Fruit fly (Drosophila melanogaster) whole organism, larva: ENCODE data around the gene CG31055.
A peak's percentile ranks its signal among the peaks of the same experiment; 100 is the strongest.

Experiments
- noc ChIP-seq: fragments of 200-800 bp; sonication (Bioruptor generic); optimal IDR thresholded peaks from 3 replicates; lab custom pipeline; 2019; ENCODE audit warnings: missing biosample characterization, mild to moderate bottlenecking, missing genetic modification characterization, moderate library complexity

The CG31055 gene

dm6 chr3R:27679019-27679418, 8.9 kb downstream of the CG31055 start, which contains the start of gene CG12883:
Gene CG12883, plus strand, starts transcription at chr3R:27679291.
- no peak for TF ChIP-seq noc

DNA sequence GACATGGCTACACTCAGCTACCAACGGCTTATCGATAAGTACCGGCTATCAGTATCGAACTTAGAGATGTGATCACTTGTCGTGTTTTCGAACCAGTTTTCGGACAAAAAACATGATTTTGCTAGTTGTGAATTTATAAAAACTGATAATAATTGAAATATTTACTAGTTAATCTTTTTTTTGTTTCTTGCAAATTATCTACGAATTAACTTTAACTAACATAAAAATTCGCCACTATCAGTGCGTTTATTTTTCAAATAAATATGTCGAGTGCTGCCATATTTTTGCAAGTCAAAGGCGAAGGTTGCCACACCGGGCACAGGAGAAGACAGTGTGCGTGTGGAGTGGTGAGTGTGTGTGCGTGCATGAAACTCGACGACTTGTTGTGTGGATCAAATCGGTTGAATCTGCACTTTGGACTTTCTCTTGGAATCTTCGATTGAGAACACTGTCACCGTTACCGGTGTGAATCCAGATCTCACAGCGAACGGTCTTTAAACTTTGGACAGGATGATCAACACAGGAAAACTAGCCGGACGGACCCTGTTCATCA, 10.7 kb downstream of the CG31055 start, which contains the start of gene Hsdl2:
TSS of gene Hsdl2 (plus strand) at position 349 of the 553 bp plus-strand sequence.
- no peak for TF ChIP-seq noc

DNA sequence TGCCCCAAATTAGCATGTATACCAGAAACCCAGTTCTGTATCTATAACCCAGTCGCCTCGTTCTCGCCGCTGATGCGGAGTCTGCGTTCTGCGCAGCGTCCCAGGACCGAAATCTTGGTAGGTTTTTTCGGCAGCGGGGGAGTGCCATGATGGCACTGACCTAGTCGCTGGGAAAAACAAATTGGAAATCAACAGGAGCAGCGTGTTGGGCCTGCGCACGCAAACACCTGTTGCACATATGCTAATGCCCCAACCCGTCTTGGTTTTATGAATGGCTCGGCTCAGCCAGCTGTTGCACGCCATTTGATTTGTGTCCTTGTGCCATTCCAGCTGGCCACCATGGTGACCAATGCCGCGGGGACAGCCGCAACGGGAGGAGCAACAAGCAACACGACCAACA, 25.1 kb downstream of the CG31055 start:
- no peak for TF ChIP-seq noc

dm6 chr3R:27661971-27662489, 25.9 kb downstream of the CG31055 start, which contains the start of gene unc80:
Gene unc80, plus strand, starts transcription at chr3R:27662439.
- no peak for TF ChIP-seq noc

dm6 chr3R:27661389-27661788, 26.5 kb downstream of the CG31055 start:
- no peak for TF ChIP-seq noc

- no peak for TF ChIP-seq noc
Measured at dm6 chr3R:27660127-27660579, 27.8 kb downstream of the CG31055 start, which contains the start of gene Mlc1. Gene Mlc1, minus strand, starts transcription at chr3R:27660177.

DNA sequence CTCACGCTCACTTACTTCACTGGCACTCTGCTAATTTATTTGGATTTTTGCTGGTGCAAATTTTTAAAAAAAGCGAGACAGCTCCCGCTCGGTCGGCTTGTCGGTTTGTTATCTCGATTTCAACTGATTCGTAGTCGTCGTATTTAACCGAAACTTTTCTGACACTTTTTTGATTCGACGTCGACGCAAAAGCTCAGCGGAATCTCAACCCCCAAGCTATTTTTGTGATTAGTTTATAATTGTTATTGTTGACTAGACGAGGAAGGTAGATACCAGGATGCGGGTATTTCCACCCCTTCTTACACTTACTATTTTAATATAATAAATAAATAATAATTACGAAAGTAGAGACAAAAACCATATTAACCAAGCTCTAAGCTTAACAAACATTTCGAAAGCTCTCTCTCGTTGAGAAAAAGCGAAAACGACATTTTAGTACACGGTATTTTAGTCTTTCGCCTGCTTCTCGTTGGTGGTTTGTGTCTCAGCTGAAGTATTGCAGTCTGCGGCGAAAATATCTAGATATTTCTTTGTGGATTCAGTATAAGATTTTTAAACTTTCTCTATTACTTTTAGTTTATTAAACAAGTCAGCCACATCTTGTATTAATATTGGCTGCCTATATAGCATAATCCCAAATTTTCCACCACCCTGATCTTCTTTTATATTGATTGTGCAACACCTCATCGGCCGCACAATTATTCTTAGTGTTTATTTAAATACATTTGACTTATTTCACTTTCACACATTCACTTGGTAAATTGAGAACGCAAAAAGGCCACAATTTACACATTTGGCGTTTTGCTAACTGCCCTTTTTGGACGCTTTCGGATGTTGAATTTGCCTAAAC, 31.0 kb downstream of the CG31055 start, which contains the start of gene tau:
TSS of gene tau (minus strand) at position 311 of the 850 bp plus-strand sequence.
- TF ChIP-seq noc = no peak

DNA sequence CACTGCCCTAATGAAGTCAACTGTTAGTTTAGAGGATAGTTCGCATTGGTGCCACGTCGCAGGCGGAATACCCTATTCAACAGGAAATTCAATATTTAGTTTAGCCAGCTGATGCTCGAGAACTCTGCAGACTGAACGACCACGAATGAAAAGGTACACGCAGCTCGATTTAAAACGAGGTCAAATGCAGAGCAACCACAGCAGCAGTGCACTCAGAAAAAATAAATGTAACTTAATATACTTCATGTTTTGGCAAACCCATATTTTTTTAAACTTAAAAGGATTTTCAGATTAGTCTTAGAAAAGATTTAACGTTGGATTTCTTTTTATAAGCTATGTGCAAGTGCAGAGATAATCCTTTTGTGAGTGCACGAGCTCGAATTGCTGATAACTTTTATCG, 32.8 kb downstream of the CG31055 start:
- TF ChIP-seq noc = no peak

DNA sequence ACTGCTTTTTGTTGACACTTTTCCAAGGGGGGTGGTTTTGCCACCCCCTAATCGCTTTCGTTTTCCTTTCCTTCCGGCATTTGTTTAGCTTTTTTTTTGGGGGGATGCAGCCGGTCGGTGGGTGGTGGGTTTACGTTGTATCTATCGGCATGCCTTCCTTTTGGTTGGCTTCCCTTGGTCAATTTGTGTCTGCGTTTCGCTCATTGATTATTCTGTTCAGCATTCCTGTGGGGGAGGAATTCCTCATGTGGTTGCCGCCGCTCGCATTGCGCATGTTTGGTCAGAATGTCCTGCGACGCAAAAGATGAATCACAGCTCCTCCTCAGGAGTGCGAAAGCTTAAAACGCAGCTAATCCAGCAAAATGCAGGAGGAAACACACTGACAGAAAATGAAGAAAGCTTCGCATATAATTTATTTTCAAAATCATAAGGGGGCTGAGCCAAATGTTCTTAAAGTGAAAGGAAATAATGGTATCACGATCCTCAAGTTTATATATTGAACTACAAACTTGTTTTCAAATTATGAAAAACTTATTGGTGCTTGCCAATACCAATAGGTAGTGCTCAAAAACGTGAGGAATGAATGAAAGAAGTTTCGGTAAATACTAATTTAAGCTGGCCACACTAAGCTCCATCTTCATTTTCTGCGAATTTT, 35.7 kb downstream of the CG31055 start, which contains the start of gene RpS10a:
TSS of gene RpS10a (plus strand) at position 605 of the 655 bp plus-strand sequence.
- TF ChIP-seq noc = no peak

DNA sequence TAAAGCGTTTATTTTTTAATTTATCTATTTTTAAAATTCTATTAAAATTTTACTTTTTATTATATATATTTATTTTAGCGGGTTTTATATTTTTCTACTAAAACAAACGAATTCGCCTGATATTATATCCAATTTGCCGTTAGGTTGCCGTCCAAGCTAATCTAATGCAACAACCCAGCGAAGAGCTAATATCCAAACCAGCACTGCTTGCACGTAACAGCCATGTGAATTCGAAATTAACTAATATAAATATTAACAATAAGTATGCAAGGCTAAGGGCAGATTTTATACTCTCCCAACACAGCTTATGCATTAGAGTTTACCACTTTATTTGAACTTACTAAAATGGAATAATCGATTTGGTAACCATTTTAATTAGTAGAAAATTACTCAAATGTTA, 36.2 kb downstream of the CG31055 start:
- TF ChIP-seq noc = no peak

- TF ChIP-seq noc = no peak
Measured at dm6 chr3R:27647817-27648216, 40.1 kb downstream of the CG31055 start.

- TF ChIP-seq noc = no peak
Measured at dm6 chr3R:27643080-27643479, 44.9 kb downstream of the CG31055 start.

DNA sequence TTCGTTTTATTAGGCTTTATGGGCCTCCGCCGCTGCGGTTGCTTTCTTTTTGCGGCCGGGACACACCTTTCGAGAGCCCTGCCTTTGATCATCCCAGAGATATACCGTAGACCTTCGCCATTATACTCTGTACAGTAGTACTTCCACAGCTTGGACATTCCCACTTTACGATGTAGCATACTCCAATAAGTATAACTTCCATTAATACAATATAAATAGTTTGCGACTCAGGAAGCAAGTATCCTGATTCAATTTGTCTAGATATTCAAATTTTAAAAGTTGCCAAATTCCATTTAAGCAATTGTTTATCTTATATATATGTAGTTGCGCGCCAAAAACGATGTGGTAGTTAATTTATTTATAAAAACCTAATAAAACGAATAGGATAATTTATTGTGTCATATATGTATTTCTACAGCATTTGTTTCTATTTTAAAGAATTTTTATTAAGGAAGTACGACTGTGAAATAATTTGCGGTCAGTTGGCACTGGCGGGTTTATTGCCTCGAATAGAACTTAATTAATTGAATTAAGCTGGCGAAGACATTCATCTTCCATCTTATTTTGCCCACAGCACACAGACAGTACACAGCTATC, 50.6 kb downstream of the CG31055 start:
- no peak for TF ChIP-seq noc

DNA sequence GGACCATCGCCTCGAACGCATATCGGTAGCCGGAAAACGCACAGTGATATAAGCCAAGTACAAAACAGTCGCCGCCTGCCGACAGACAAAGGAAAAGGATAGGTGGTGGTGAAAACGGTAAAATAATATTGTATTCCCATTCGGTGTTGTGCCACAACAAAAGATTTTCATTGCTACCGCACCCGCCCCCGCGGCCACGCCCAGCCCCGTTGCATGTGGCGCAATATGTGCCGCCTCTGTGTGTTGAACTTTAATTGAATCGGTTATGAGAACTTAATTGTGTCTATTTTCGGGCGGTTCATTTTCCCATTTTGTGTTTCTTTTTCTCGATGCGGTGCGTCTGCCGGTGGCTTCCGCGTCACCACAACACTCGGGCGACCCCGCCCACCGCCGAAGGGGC, 51.2 kb downstream of the CG31055 start:
- TF ChIP-seq noc = no peak

dm6 chr3R:27636010-27636584, 51.8 kb downstream of the CG31055 start, which contains the start of the genes CG5611 and Mtl:
Gene CG5611, minus strand, starts transcription at chr3R:27636060.
Gene Mtl, plus strand, starts transcription at chr3R:27636412.
- peak; percentile 100 for TF ChIP-seq noc
